Worm (Caenorhabditis elegans) whole organism, mixed stage, embryonic: ENCODE measurements around the gene nstp-3.

Experiments used
- blmp-1 ChIP-seq: fragments of 150-350 bp; optimal IDR thresholded peaks from 2 replicates; lab custom pipeline; 2014; ENCODE audit warnings: missing biosample characterization, missing genetic modification characterization
- lin-13 ChIP-seq: fragments of 150-350 bp; optimal IDR thresholded peaks from 2 replicates; lab custom pipeline; 2014; ENCODE audit warnings: missing biosample characterization, missing genetic modification characterization
- mep-1 ChIP-seq: fragments of 150-350 bp; optimal IDR thresholded peaks from 2 replicates; lab custom pipeline; 2017; ENCODE audit warnings: missing biosample characterization, missing genetic modification reagents, missing genetic modification characterization, inconsistent platforms
- nhr-12 ChIP-seq: fragments of 150-350 bp; optimal IDR thresholded peaks from 2 replicates; lab custom pipeline; 2014; ENCODE audit warnings: missing biosample characterization, missing genetic modification characterization
- nhr-237 ChIP-seq: fragments of 150-350 bp; optimal IDR thresholded peaks from 2 replicates; lab custom pipeline; 2014; ENCODE audit warnings: missing biosample characterization, missing genetic modification characterization
- snpc-4 ChIP-seq: fragments of 150-350 bp; optimal IDR thresholded peaks from 2 replicates; lab custom pipeline; 2014; ENCODE audit warnings: missing biosample characterization, missing genetic modification characterization
- unc-39 ChIP-seq: fragments of 150-350 bp; optimal IDR thresholded peaks from 2 replicates; lab custom pipeline; 2014; ENCODE audit warnings: missing biosample characterization, missing genetic modification characterization
- unc-62 ChIP-seq: fragments of 150-350 bp; optimal IDR thresholded peaks from 2 replicates; lab custom pipeline; 2014; ENCODE audit warnings: missing biosample characterization, missing genetic modification reagents, missing genetic modification characterization
- ztf-11 ChIP-seq: fragments of 150-350 bp; optimal IDR thresholded peaks from 2 replicates; lab custom pipeline; 2014; ENCODE audit warnings: missing biosample characterization, missing genetic modification characterization

DNA sequence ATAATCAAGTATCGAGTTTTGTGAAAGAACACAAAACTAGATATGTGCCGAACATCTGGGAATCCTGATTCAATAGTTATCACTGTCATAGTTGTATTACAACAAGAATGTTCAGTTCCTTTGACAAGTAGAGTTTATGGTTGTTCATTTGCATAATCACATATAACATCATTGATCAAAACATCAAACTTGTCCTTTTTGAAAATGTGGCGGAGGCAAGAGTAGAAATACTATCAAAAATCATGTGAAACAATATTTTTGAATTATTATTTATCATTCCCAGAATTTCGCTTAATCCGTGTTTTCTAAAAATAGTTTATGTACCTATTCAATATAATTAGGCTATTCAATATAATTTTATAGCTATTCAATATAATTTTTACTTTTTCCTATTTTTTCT lies 12.7 kb downstream of the nstp-3 start, which contains the start of gene F44E7.7:
- no peak for TF ChIP-seq nhr-237 (tag; lab: Kevin White, UChicago)
- no peak for TF ChIP-seq snpc-4 (tag; lab: Kevin White, UChicago)
- no peak for TF ChIP-seq nhr-12 (tag; lab: Kevin White, UChicago)
- no peak for TF ChIP-seq unc-39 (tag; lab: Kevin White, UChicago)
- TF ChIP-seq lin-13 (tag; lab: Kevin White, UChicago) = no peak
- no peak for TF ChIP-seq unc-62 (GFP tag; lab: Kevin White, UChicago)
- TF ChIP-seq ztf-11 (tag; lab: Kevin White, UChicago) = no peak
- TF ChIP-seq blmp-1 = no peak
- no peak for TF ChIP-seq mep-1 (tag; lab: Kevin White, UChicago)
